Worm (Caenorhabditis elegans) whole organism, L4 larva: ENCODE measurements around the gene K11E4.6.

Experiments
- F26F4.8 ChIP-seq: fragments of 200-800 bp; sonication (Bioruptor generic); conservative IDR thresholded peaks from 2 replicates; pipeline ENCODE4 v1.3.6; 2022; ENCODE audit warnings: missing genetic modification characterization, missing compliant biosample characterization
- F44E2.7 ChIP-seq: fragments of 200-800 bp; sonication (Bioruptor generic); IDR thresholded peaks from 2 replicates; pipeline ENCODE4 v2.1.2; 2022; ENCODE audit warnings: missing genetic modification characterization, missing compliant biosample characterization
- R02D3.7 ChIP-seq: fragments of 150-350 bp; sonication (generic microtip); optimal IDR thresholded peaks from 3 replicates; lab custom pipeline; 2014; ENCODE audit warnings: missing biosample characterization, missing genetic modification characterization
- T20F7.1 ChIP-seq: fragments of 200-800 bp; sonication (Bioruptor generic); optimal IDR thresholded peaks from 2 replicates; lab custom pipeline; 2018; ENCODE audit warnings: mild to moderate bottlenecking, missing genetic modification characterization, missing compliant biosample characterization
- T26A8.4 ChIP-seq: fragments of 200-800 bp; sonication (Bioruptor generic); IDR thresholded peaks from 2 replicates; pipeline ENCODE4 v1.3.6; 2022; ENCODE audit warnings: missing genetic modification characterization, missing compliant biosample characterization
- Y48G9A.11 ChIP-seq: fragments of 200-800 bp; sonication (Bioruptor generic); IDR thresholded peaks from 2 replicates; pipeline ENCODE4 v1.3.6; 2022; ENCODE audit warnings: missing genetic modification reagents, missing genetic modification characterization, missing compliant biosample characterization
- ZK337.2 ChIP-seq: fragments of 200-800 bp; sonication (Bioruptor generic); IDR thresholded peaks from 2 replicates; pipeline ENCODE4 v1.3.6; 2022; ENCODE audit warnings: missing genetic modification reagents, missing genetic modification characterization, missing compliant biosample characterization
- aly-2 ChIP-seq: sonication (generic microtip); optimal IDR thresholded peaks from 2 replicates; lab custom pipeline; 2018; ENCODE audit warnings: missing biosample characterization, missing genetic modification characterization
- arid-1 ChIP-seq: fragments of 200-800 bp; sonication (Bioruptor generic); conservative IDR thresholded peaks from 2 replicates; pipeline ENCODE4 v1.3.6; 2022; ENCODE audit warnings: missing genetic modification reagents, missing genetic modification characterization, missing compliant biosample characterization
- attf-4 ChIP-seq: sonication (generic microtip); optimal IDR thresholded peaks from 3 replicates; lab custom pipeline; 2017; ENCODE audit warnings: missing biosample characterization, missing genetic modification characterization
- ceh-82 ChIP-seq: sonication (generic microtip); optimal IDR thresholded peaks from 2 replicates; lab custom pipeline; 2017; ENCODE audit warnings: missing biosample characterization, missing genetic modification characterization
- ctbp-1 ChIP-seq: fragments of 200-800 bp; sonication (Bioruptor generic); IDR thresholded peaks from 2 replicates; pipeline ENCODE4 v1.3.6; 2022; ENCODE audit warnings: missing genetic modification reagents, missing genetic modification characterization, missing compliant biosample characterization
- daf-12 ChIP-seq: fragments of 150-350 bp; optimal IDR thresholded peaks from 2 replicates; lab custom pipeline; 2014; ENCODE audit warnings: missing biosample characterization, missing genetic modification reagents, missing genetic modification characterization
- daf-16 ChIP-seq, 3 experiments: sonication (generic microtip); optimal IDR thresholded peaks; 2 replicates each; lab custom pipeline; 2016 to 2017; ENCODE audit warnings: missing genetic modification characterization in 3 of 3, missing genetic modification reagents in 3 of 3, mild to moderate bottlenecking in 2 of 3, missing compliant biosample characterization in 2 of 3, missing biosample characterization in 1 of 3, moderate library complexity in 1 of 3
- dmd-8 ChIP-seq: fragments of 200-800 bp; sonication (Bioruptor generic); IDR thresholded peaks from 2 replicates; pipeline ENCODE4 v1.3.6; 2022; ENCODE audit warnings: missing genetic modification characterization, missing compliant biosample characterization
- dmd-9 ChIP-seq: fragments of 200-800 bp; sonication (Bioruptor generic); IDR thresholded peaks from 2 replicates; pipeline ENCODE4 v1.3.6; 2022; ENCODE audit warnings: missing genetic modification reagents, missing genetic modification characterization, missing compliant biosample characterization
- dpl-1 ChIP-seq: fragments of 150-350 bp; optimal IDR thresholded peaks from 2 replicates; lab custom pipeline; 2014; ENCODE audit warnings: missing biosample characterization, missing genetic modification reagents, missing genetic modification characterization
- egl-27 ChIP-seq: sonication (generic microtip); optimal IDR thresholded peaks from 3 replicates; lab custom pipeline; 2017; ENCODE audit warnings: missing biosample characterization, missing genetic modification reagents, missing genetic modification characterization
- lim-7 ChIP-seq: fragments of 200-800 bp; sonication (Bioruptor generic); IDR thresholded peaks from 2 replicates; pipeline ENCODE4 v1.3.6; 2022; ENCODE audit warnings: missing genetic modification characterization, missing compliant biosample characterization
- lin-13 ChIP-seq: fragments of 150-350 bp; optimal IDR thresholded peaks from 2 replicates; lab custom pipeline; 2014; ENCODE audit warnings: missing biosample characterization, missing genetic modification reagents, missing genetic modification characterization
- lin-15B ChIP-seq: fragments of 150-350 bp; sonication (generic microtip); optimal IDR thresholded peaks from 3 replicates; lab custom pipeline; 2014; ENCODE audit warnings: missing biosample characterization, missing genetic modification characterization
- lin-29 ChIP-seq: fragments of 200-800 bp; sonication (Bioruptor generic); IDR thresholded peaks from 2 replicates; pipeline ENCODE4 v1.3.6; 2022; ENCODE audit warnings: missing genetic modification reagents, missing genetic modification characterization, missing compliant biosample characterization
- lsy-2 ChIP-seq, 2 experiments: fragments of 150-350 bp in 1 of 2; sonication (generic microtip) in 1 of 2; optimal IDR thresholded peaks; 2 replicates each; lab custom pipeline; 2014 to 2017; ENCODE audit warnings: missing biosample characterization in 2 of 2, missing genetic modification characterization in 2 of 2
- madf-5 ChIP-seq, 2 experiments: fragments of 200-800 bp; sonication (Bioruptor generic); IDR thresholded peaks; 2 replicates each; pipeline ENCODE4 v1.3.6; 2022; ENCODE audit warnings: missing compliant biosample characterization in 2 of 2, missing genetic modification characterization in 2 of 2
- mdt-29 ChIP-seq: fragments of 200-800 bp; sonication (Bioruptor generic); IDR thresholded peaks from 2 replicates; pipeline ENCODE4 v1.3.6; 2022; ENCODE audit warnings: missing genetic modification reagents, missing genetic modification characterization, missing compliant biosample characterization
- mes-2 ChIP-seq: sonication (generic microtip); optimal IDR thresholded peaks from 2 replicates; lab custom pipeline; 2016; ENCODE audit warnings: missing genotype, mild to moderate bottlenecking, missing genetic modification characterization, missing compliant biosample characterization; ENCODE audit not compliant: poor library complexity, severe bottlenecking
- mxl-2 ChIP-seq: fragments of 200-800 bp; sonication (Bioruptor generic); conservative IDR thresholded peaks from 2 replicates; pipeline ENCODE4 v1.3.6; 2022; ENCODE audit warnings: missing genetic modification reagents, missing genetic modification characterization, missing compliant biosample characterization
- mxl-3 ChIP-seq: fragments of 200-800 bp; sonication (Bioruptor generic); optimal IDR thresholded peaks from 2 replicates; lab custom pipeline; 2018; ENCODE audit warnings: mild to moderate bottlenecking, missing genetic modification characterization, missing compliant biosample characterization
- nhr-11 ChIP-seq: fragments of 150-350 bp; optimal IDR thresholded peaks from 2 replicates; lab custom pipeline; 2014; ENCODE audit warnings: missing biosample characterization, missing genetic modification characterization
- nhr-111 ChIP-seq: fragments of 200-800 bp; sonication (Bioruptor generic); optimal IDR thresholded peaks from 2 replicates; lab custom pipeline; 2018; ENCODE audit warnings: mild to moderate bottlenecking, missing genetic modification characterization, missing compliant biosample characterization
- nhr-48 ChIP-seq: sonication (generic microtip); optimal IDR thresholded peaks from 2 replicates; lab custom pipeline; 2016; ENCODE audit warnings: mild to moderate bottlenecking, missing genetic modification characterization, missing compliant biosample characterization
- php-3 ChIP-seq: fragments of 200-800 bp; sonication (Bioruptor generic); IDR thresholded peaks from 2 replicates; pipeline ENCODE4 v1.3.6; 2022; ENCODE audit warnings: missing genetic modification reagents, missing genetic modification characterization, missing compliant biosample characterization
- rbr-2 ChIP-seq: sonication (generic microtip); optimal IDR thresholded peaks from 2 replicates; lab custom pipeline; 2016; ENCODE audit warnings: missing genotype, missing genetic modification characterization, missing compliant biosample characterization
- skn-1 ChIP-seq: fragments of 150-350 bp; optimal IDR thresholded peaks from 2 replicates; lab custom pipeline; 2014; ENCODE audit warnings: missing biosample characterization, missing genetic modification characterization
- tra-1 ChIP-seq: fragments of 200-800 bp; sonication (Bioruptor generic); IDR thresholded peaks from 2 replicates; pipeline ENCODE4 v1.3.6; 2022; ENCODE audit warnings: missing genetic modification reagents, missing genetic modification characterization, missing compliant biosample characterization
- unc-62 ChIP-seq, 3 experiments: fragments of 150-350 bp in 1 of 3; sonication (generic microtip); optimal IDR thresholded peaks in 2 of 3; peaks in 1 of 3; 1 replicate in 1 of 3; 2 replicates in 2 of 3; lab custom pipeline; 2014 to 2017; ENCODE audit warnings: missing biosample characterization in 3 of 3, missing genetic modification characterization in 3 of 3, missing genetic modification reagents in 3 of 3, missing genotype in 1 of 3
- zag-1 ChIP-seq: fragments of 150-350 bp; optimal IDR thresholded peaks from 2 replicates; lab custom pipeline; 2014; ENCODE audit warnings: missing biosample characterization, missing genetic modification characterization
- zfp-2 ChIP-seq: sonication (generic microtip); optimal IDR thresholded peaks from 2 replicates; lab custom pipeline; 2016; ENCODE audit warnings: mild to moderate bottlenecking, missing genetic modification characterization, missing compliant biosample characterization
- zip-2 ChIP-seq: fragments of 150-350 bp; optimal IDR thresholded peaks from 2 replicates; lab custom pipeline; 2014; ENCODE audit warnings: missing biosample characterization, missing genetic modification characterization
- ztf-11 ChIP-seq: fragments of 150-350 bp; optimal IDR thresholded peaks from 2 replicates; lab custom pipeline; 2014; ENCODE audit warnings: missing biosample characterization, missing genetic modification characterization
- ztf-7 ChIP-seq: fragments of 150-350 bp; optimal IDR thresholded peaks from 2 replicates; lab custom pipeline; 2014; ENCODE audit warnings: missing biosample characterization, missing genetic modification characterization

Gene K11E4.6

DNA sequence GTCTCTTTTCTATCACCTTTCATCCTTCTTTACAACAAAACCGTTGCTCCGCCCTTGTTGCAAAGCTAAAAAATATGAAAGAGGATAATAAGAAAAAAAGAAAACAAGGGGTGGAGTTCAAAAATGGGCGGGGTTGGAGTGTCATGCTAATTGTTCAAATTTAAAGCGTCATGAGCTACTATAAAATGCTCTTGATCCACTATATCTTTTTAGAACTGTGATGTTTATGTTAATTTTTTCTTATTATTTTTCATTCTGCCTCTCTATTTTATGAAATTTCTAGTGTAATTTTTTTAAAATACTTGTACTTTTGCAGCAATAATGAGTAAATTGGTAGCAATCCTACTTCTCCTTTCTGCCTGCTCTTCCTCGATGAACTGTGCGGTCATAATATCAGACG lies 17.9 kb upstream of the K11E4.6 start, which contains the start of gene K02D3.1:
Gene K02D3.1 (plus strand): TSS at position 301 of the 400 bp plus-strand sequence.
- no peak for TF ChIP-seq Y48G9A.11 (GFP tag; lab: Robert Waterston, UW)
- TF ChIP-seq mxl-2 (GFP tag; lab: Robert Waterston, UW), result no peak
- TF ChIP-seq unc-62 (GFP tag; optimal IDR thresholded peaks at IDR 0.05 in 1 of 2; lab: Kevin White, UChicago), result peak in 1 of 2 experiments; percentile 32
- no peak for TF ChIP-seq unc-62 (tag; optimal IDR thresholded peaks at IDR 0.05; lab: Kevin White, UChicago)
- no peak for TF ChIP-seq ztf-11 (tag; lab: Kevin White, UChicago)
- no peak for TF ChIP-seq arid-1 (GFP tag; lab: Robert Waterston, UW)

DNA sequence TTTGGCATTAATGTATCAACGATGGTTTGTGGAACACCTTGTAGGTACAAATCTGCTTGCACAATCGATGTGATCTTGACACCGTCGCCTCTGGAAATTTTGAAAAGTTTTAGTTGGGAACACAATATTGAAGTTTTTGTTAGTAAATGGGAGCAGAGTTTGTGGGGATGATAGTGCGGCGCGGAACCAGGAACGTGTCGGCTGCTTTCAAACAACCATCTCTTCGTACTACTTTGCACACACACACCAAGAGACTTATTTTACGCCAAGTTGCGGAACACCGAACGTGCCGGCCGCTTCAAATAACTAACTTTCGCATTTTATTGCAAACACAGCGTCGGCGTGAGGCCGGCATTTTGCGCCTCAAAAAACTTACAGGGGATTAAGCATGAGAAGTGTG lies 15.4 kb upstream of the K11E4.6 start:
- TF ChIP-seq arid-1 (GFP tag; lab: Robert Waterston, UW) (no peak), T20F7.1 (GFP tag; lab: Kevin White, UChicago) (no peak), mxl-3 (no peak), T26A8.4 (GFP tag; lab: Robert Waterston, UW) (no peak)

DNA sequence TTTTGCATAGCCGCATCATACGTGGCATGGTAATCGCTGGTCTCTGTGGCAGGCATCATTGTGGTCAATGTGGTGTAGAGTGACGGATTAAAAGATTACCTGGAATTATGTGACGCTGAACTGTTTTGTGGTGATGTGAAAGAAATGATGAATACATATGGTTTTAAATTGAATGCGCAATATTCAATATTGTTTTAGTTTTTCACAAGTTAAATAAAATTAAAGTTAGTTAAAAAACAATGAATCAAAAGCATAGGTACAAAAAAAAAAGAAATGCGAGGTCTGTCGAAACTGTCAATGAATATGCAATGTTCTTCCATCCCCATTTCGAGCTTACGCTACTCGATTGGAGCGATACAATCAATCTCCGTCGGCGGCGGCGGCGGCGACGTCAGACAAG lies 12.6 kb upstream of the K11E4.6 start, which contains the start of gene K02D3.2:
Gene K02D3.2 (minus strand): TSS at position 101 of the 400 bp plus-strand sequence.
- TF ChIP-seq F26F4.8 (GFP tag; lab: Robert Waterston, UW) (no peak), zfp-2 (tag; lab: Kevin White, UChicago) (no peak), lsy-2 (tag; optimal IDR thresholded peaks at IDR 0.05; lab: Kevin White, UChicago) (no peak), lin-15B (tag; lab: Kevin White, UChicago) (no peak), dpl-1 (GFP tag; lab: Kevin White, UChicago) (no peak)

DNA sequence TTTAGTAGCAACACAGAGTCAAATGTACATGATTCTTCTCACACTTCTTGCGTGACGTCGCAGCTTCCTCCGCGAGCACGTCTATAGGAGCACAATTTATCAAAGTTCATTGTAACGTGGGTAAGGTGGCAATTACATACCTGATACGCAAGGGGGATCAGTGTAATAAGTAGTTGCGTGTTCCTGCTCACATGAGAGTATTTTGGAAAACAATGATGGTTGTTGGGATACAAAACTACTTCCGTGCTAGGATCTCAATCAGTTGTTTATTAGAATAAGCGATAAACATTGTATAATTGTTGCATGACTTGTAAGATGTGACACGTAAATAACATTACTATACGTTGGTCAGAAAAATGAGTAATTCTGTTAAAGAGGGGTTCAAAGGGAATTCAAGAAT lies 11.5 kb upstream of the K11E4.6 start:
- TF ChIP-seq daf-16 (GFP tag; optimal IDR thresholded peaks at IDR 0.05; lab: Kevin White, UChicago), result peak in 1 of 2 experiments; percentile 72
- no peak for TF ChIP-seq daf-16 (tag; optimal IDR thresholded peaks at IDR 0.05; lab: Kevin White, UChicago)
- TF ChIP-seq nhr-11, result peak; percentile 23
- TF ChIP-seq ctbp-1 (GFP tag; lab: Robert Waterston, UW), result no peak
- TF ChIP-seq, all 104 proteins: peak for 2

DNA sequence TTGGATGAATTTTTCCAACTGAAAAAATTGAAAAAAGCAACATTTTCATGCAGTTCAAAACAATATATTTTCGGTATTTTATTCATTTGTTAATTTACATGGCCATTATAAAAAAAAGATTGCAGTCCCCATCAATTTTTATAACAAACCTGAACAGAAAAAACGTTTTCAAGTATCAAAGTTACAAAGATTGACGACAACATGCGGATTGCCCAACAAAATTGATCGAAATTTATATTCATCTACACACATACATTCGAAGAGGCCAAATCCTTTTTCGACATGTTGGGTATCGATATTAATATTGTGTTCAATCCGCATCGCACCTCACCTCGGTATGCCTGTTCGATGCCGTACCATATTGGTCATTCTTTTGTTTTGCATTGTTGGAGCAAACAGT lies 10.6 kb upstream of the K11E4.6 start, which contains the start of gene K11E4.1:
Gene K11E4.1 (plus strand): TSS at position 301 of the 400 bp plus-strand sequence.
- TF ChIP-seq R02D3.7 (no peak), mes-2 (no peak), lin-13 (GFP tag; lab: Kevin White, UChicago) (no peak), nhr-111 (GFP tag; lab: Kevin White, UChicago) (no peak), aly-2 (tag; lab: Kevin White, UChicago) (no peak), daf-12 (tag; lab: Kevin White, UChicago) (no peak), attf-4 (tag; lab: Kevin White, UChicago) (no peak), ztf-7 (no peak)

DNA sequence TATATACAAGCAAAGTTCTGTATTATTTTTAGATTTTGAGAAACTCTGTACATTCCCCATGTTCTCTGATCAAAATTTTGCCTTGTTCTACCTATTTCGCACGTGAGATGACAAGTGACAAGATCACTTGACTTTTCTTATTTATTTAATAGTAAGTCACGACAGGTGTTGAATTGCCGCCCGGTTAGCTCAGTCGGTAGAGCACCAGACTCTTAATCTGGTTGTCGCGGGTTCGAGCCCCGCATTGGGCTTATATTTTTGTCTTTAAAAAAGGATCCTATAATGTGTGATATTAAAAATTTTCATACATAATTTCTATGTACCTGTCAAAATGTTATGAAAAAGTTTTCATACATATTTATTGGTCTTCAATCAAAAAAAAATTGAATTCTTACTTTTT lies 9.8 kb upstream of the K11E4.6 start:
- TF ChIP-seq nhr-48 (tag; lab: Kevin White, UChicago), result peak; percentile 33
- TF ChIP-seq lim-7 (GFP tag; lab: Robert Waterston, UW), result peak; percentile 71
- TF ChIP-seq rbr-2 (tag; lab: Kevin White, UChicago), result no peak
- no peak for TF ChIP-seq egl-27 (tag; lab: Kevin White, UChicago)
- peak; percentile 70 for TF ChIP-seq dmd-9 (GFP tag; lab: Robert Waterston, UW)
- no peak for TF ChIP-seq ceh-82 (tag; lab: Kevin White, UChicago)
- peak; percentile 77 for TF ChIP-seq dmd-8 (GFP tag; lab: Robert Waterston, UW)
- TF ChIP-seq F44E2.7 (GFP tag; lab: Robert Waterston, UW), result no peak
- TF ChIP-seq ZK337.2 (GFP tag; lab: Robert Waterston, UW), result no peak
- peak in 1 of 2 experiments; percentile 72 for TF ChIP-seq daf-16 (GFP tag; optimal IDR thresholded peaks at IDR 0.05; lab: Kevin White, UChicago)
- peak; percentile 33 for TF ChIP-seq daf-16 (tag; optimal IDR thresholded peaks at IDR 0.05; lab: Kevin White, UChicago)
- no peak for TF ChIP-seq zag-1 (tag; lab: Kevin White, UChicago)
- 0 out of 2 replicates have a peak, but pooled peaks have one; percentile 43 for TF ChIP-seq mdt-29
- no peak for TF ChIP-seq skn-1 (tag; lab: Kevin White, UChicago)
- no peak for TF ChIP-seq mxl-3
- TF ChIP-seq zip-2 (tag; lab: Kevin White, UChicago), result no peak
- 0 out of 4 replicates have a peak, but pooled peaks have one; percentile 34 to 43 for TF ChIP-seq madf-5 (GFP tag; IDR thresholded peaks at IDR 0.05; lab: Robert Waterston, UW)
- TF ChIP-seq tra-1 (GFP tag; lab: Robert Waterston, UW), result no peak
- no peak for TF ChIP-seq php-3 (GFP tag; lab: Robert Waterston, UW)
- TF ChIP-seq ctbp-1 (GFP tag; lab: Robert Waterston, UW), result no peak
- TF ChIP-seq F26F4.8 (GFP tag; lab: Robert Waterston, UW), result peak; percentile 77; the same call in 1 of the 2 replicates
- no peak for TF ChIP-seq lin-29 (GFP tag; lab: Robert Waterston, UW)
